Fruit fly (Drosophila melanogaster) whole organism, wandering third instar larva: Measurements from ENCODE around the gene CG44006.

Experiments used
- Abd-B ChIP-seq: fragments of >200 bp; optimal IDR thresholded peaks from 2 replicates; lab custom pipeline; 2017; ENCODE audit warnings: missing biosample characterization, missing genetic modification characterization
- CG32264 ChIP-seq: fragments of 200-800 bp; sonication (Bioruptor generic); optimal IDR thresholded peaks from 2 replicates; lab custom pipeline; 2016; ENCODE audit warnings: missing biosample characterization, missing genetic modification characterization
- CG9705 ChIP-seq: fragments of 200-800 bp; sonication (Bioruptor generic); optimal IDR thresholded peaks from 2 replicates; lab custom pipeline; 2018; ENCODE audit warnings: missing biosample characterization, mild to moderate bottlenecking, missing genetic modification characterization
- CrebA ChIP-seq: fragments of 200-800 bp; sonication (Bioruptor generic); optimal IDR thresholded peaks from 2 replicates; lab custom pipeline; 2016; ENCODE audit warnings: missing biosample characterization, mild to moderate bottlenecking, missing genetic modification characterization, borderline replicate concordance
- Dfd ChIP-seq: fragments of >200 bp; optimal IDR thresholded peaks from 2 replicates; lab custom pipeline; 2017; ENCODE audit warnings: missing biosample characterization, missing genetic modification characterization
- Dif ChIP-seq: fragments of 200-275, 200-300 bp; sonication (Bioruptor generic); optimal IDR thresholded peaks from 2 replicates; lab custom pipeline; 2018; ENCODE audit warnings: missing biosample characterization, missing genetic modification characterization; ENCODE audit not compliant: partially characterized antibody
- GATAd ChIP-seq: sonication (Bioruptor generic); optimal IDR thresholded peaks from 2 replicates; lab custom pipeline; 2016; ENCODE audit warnings: missing biosample characterization, missing genetic modification characterization
- HLH106 ChIP-seq: fragments of 200-800 bp; optimal IDR thresholded peaks from 3 replicates; lab custom pipeline; 2019; ENCODE audit warnings: missing biosample characterization, mild to moderate bottlenecking, missing genetic modification characterization, moderate library complexity
- Hnf4 ChIP-seq: fragments of 200-800 bp; sonication (Bioruptor generic); optimal IDR thresholded peaks from 2 replicates; lab custom pipeline; 2016; ENCODE audit warnings: missing biosample characterization, mild to moderate bottlenecking, missing genetic modification characterization
- Hr78 ChIP-seq: fragments of >200 bp; optimal IDR thresholded peaks from 2 replicates; lab custom pipeline; 2017; ENCODE audit warnings: missing biosample characterization, missing genetic modification characterization
- Hr83 ChIP-seq: fragments of 200-300 bp; sonication (Bioruptor generic); optimal IDR thresholded peaks from 2 replicates; lab custom pipeline; 2016; ENCODE audit warnings: missing biosample characterization, mild to moderate bottlenecking, missing genetic modification characterization, moderate library complexity; ENCODE audit not compliant: poor library complexity, severe bottlenecking
- Jra ChIP-seq: sonication (Bioruptor generic); optimal IDR thresholded peaks from 2 replicates; lab custom pipeline; 2016; ENCODE audit warnings: missing biosample characterization, missing genetic modification characterization
- Mio ChIP-seq: sonication (Bioruptor generic); optimal IDR thresholded peaks from 2 replicates; lab custom pipeline; 2016; ENCODE audit warnings: missing biosample characterization, missing genetic modification characterization
- Myc ChIP-seq: fragments of >200 bp; optimal IDR thresholded peaks from 2 replicates; lab custom pipeline; 2017
- N ChIP-seq: fragments of >200 bp; optimal IDR thresholded peaks from 2 replicates; lab custom pipeline; 2018; ENCODE audit warnings: missing biosample characterization, missing external identifiers, missing genetic modification characterization
- OdsH ChIP-seq: fragments of 200-800 bp; sonication (Bioruptor generic); optimal IDR thresholded peaks from 2 replicates; lab custom pipeline; 2016; ENCODE audit warnings: missing biosample characterization, mild to moderate bottlenecking, missing genetic modification characterization
- Rel ChIP-seq, 2 experiments: fragments of 200-800 bp; sonication (Bioruptor generic) in 1 of 2; optimal IDR thresholded peaks; 2 replicates in 1 of 2; 3 replicates in 1 of 2; lab custom pipeline; 2016 to 2019; ENCODE audit warnings: mild to moderate bottlenecking in 2 of 2, missing biosample characterization in 2 of 2, missing genetic modification characterization in 2 of 2, moderate library complexity in 1 of 2
- Sp1 ChIP-seq: fragments of 200-800 bp; sonication (Bioruptor generic); optimal IDR thresholded peaks from 3 replicates; lab custom pipeline; 2019; ENCODE audit warnings: missing biosample characterization, mild to moderate bottlenecking, missing genetic modification characterization, moderate library complexity
- Vsx2 ChIP-seq: fragments of 200-300, 225-300 bp; sonication (Bioruptor generic); optimal IDR thresholded peaks from 2 replicates; lab custom pipeline; 2018; ENCODE audit warnings: missing biosample characterization, missing genetic modification characterization; ENCODE audit not compliant: partially characterized antibody
- br ChIP-seq: fragments of 200-800 bp; sonication (Bioruptor generic); optimal IDR thresholded peaks from 2 replicates; lab custom pipeline; 2016; ENCODE audit warnings: missing biosample characterization, missing genetic modification characterization
- brk ChIP-seq: fragments of 200-800 bp; sonication (Bioruptor generic); optimal IDR thresholded peaks from 2 replicates; lab custom pipeline; 2016; ENCODE audit warnings: missing biosample characterization, mild to moderate bottlenecking, missing genetic modification characterization
- dl ChIP-seq, 2 experiments: fragments of 175-275, 200-275 bp in 1 of 2; fragments of 200-275 bp in 1 of 2; sonication (Bioruptor generic); optimal IDR thresholded peaks; lab custom pipeline; 2018; ENCODE audit warnings: mild to moderate bottlenecking in 2 of 2, missing biosample characterization in 2 of 2, missing genetic modification characterization in 2 of 2, moderate library complexity in 2 of 2; ENCODE audit not compliant: partially characterized antibody in 2 of 2, insufficient read depth in 1 of 2
- dmrt93B ChIP-seq: fragments of 200-800 bp; sonication (Bioruptor generic); optimal IDR thresholded peaks from 2 replicates; lab custom pipeline; 2018; ENCODE audit warnings: missing biosample characterization, mild to moderate bottlenecking, missing genetic modification characterization
- dsf ChIP-seq: sonication (Bioruptor generic); optimal IDR thresholded peaks from 2 replicates; lab custom pipeline; 2016; ENCODE audit warnings: missing biosample characterization, missing genetic modification characterization, borderline replicate concordance
- ey ChIP-seq: fragments of 200-800 bp; sonication (Bioruptor generic); optimal IDR thresholded peaks from 2 replicates; lab custom pipeline; 2016; ENCODE audit warnings: missing biosample characterization, missing genetic modification characterization
- foxo ChIP-seq, 2 experiments: fragments of 200-800 bp; sonication (Bioruptor generic); optimal IDR thresholded peaks; 2 replicates in 1 of 2; 3 replicates in 1 of 2; lab custom pipeline; 2016 to 2017; ENCODE audit warnings: missing biosample characterization in 2 of 2, missing genetic modification characterization in 2 of 2
- fru ChIP-seq: fragments of 200-800 bp; sonication (Bioruptor generic); optimal IDR thresholded peaks from 3 replicates; lab custom pipeline; 2016; ENCODE audit warnings: missing biosample characterization, mild to moderate bottlenecking, missing genetic modification characterization
- h ChIP-seq: fragments of 200-800 bp; sonication (Bioruptor generic); optimal IDR thresholded peaks from 3 replicates; lab custom pipeline; 2016; ENCODE audit warnings: missing biosample characterization, mild to moderate bottlenecking, missing genetic modification characterization
- jim ChIP-seq: fragments of 175-275, 200-325 bp; sonication (Bioruptor generic); optimal IDR thresholded peaks from 2 replicates; lab custom pipeline; 2016; ENCODE audit warnings: missing biosample characterization, mild to moderate bottlenecking, missing genetic modification characterization
- lola ChIP-seq: fragments of >200 bp; optimal IDR thresholded peaks from 2 replicates; lab custom pipeline; 2017; ENCODE audit warnings: missing biosample characterization, missing genetic modification characterization
- pan ChIP-seq: fragments of >200 bp; optimal IDR thresholded peaks from 2 replicates; lab custom pipeline; 2017
- psq ChIP-seq: fragments of 200-800 bp; sonication (Bioruptor generic); optimal IDR thresholded peaks from 3 replicates; lab custom pipeline; 2017; ENCODE audit warnings: missing biosample characterization, mild to moderate bottlenecking, missing genetic modification characterization, moderate library complexity
- rgr ChIP-seq: fragments of 200-800 bp; sonication (Bioruptor generic); optimal IDR thresholded peaks from 3 replicates; lab custom pipeline; 2016; ENCODE audit warnings: missing biosample characterization, mild to moderate bottlenecking, missing genetic modification characterization
- sage ChIP-seq: fragments of 200-800 bp; sonication (Bioruptor generic); optimal IDR thresholded peaks from 2 replicates; lab custom pipeline; 2016; ENCODE audit warnings: missing biosample characterization, mild to moderate bottlenecking, missing genetic modification characterization
- sv ChIP-seq: fragments of 200-800 bp; sonication (Bioruptor generic); optimal IDR thresholded peaks from 3 replicates; lab custom pipeline; 2016; ENCODE audit warnings: missing biosample characterization, missing genetic modification characterization
- tai ChIP-seq: sonication (Bioruptor generic); optimal IDR thresholded peaks from 2 replicates; lab custom pipeline; 2016; ENCODE audit warnings: missing biosample characterization, missing genetic modification characterization
- usp ChIP-seq: fragments of >200 bp; optimal IDR thresholded peaks from 2 replicates; lab custom pipeline; 2017; ENCODE audit warnings: missing biosample characterization, missing genetic modification characterization
- woc ChIP-seq: sonication (Bioruptor generic); optimal IDR thresholded peaks from 2 replicates; lab custom pipeline; 2016; ENCODE audit warnings: missing biosample characterization, mild to moderate bottlenecking, missing genetic modification characterization

CG44006 gene

DNA sequence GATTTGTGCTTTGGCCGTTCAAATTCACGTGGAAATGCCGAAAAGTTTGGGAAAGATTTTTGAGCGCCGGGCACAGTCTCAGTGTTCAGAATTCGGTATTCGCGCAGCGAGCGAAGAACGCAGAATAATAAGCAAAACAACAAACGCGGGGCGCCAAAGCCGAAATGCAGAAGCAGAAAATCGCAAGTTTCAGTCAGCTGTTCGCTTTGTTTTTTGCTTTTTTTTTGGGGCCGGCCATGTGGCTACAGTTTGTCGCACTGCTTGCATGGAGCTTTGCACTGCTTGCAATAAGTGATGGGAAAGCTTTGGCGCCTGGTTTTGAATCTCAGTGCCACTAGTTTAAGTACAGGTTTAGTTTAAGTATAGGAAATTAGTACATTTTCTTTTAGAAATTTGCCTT lies 44.0 kb downstream of the CG44006 start:
- TF ChIP-seq Hnf4: no peak
- no peak for TF ChIP-seq Abd-B
- TF ChIP-seq Sp1 (GFP tag; lab: Kevin White, UChicago): peak; percentile 57
- no peak for TF ChIP-seq woc
- TF ChIP-seq Rel (GFP tag; optimal IDR thresholded peaks at IDR 0.05; lab: Kevin White, UChicago): no peak
- TF ChIP-seq Rel (tag; optimal IDR thresholded peaks at IDR 0.05; lab: Kevin White, UChicago): peak; percentile 49
- peak; percentile 7 for TF ChIP-seq dl (GFP tag; optimal IDR thresholded peaks at IDR 0.05; lab: Kevin White, UChicago; ENCODE audit: insufficient read depth in 1 of 2, partially characterized antibody in 2 of 2)
- TF ChIP-seq br (GFP tag; lab: Kevin White, UChicago): peak; percentile 5
- no peak for TF ChIP-seq rgr
- TF ChIP-seq GATAd (GFP tag; lab: Kevin White, UChicago): no peak
- no peak for TF ChIP-seq foxo (GFP tag; optimal IDR thresholded peaks at IDR 0.05; lab: Kevin White, UChicago)
- TF ChIP-seq ey (GFP tag; lab: Kevin White, UChicago): no peak
- no peak for TF ChIP-seq sv
- TF ChIP-seq Jra (GFP tag; lab: Kevin White, UChicago): no peak
- no peak for TF ChIP-seq Vsx2
- TF ChIP-seq OdsH (GFP tag; lab: Kevin White, UChicago): no peak
- no peak for TF ChIP-seq Hr78 (GFP tag; lab: Kevin White, UChicago)
- no peak for TF ChIP-seq HLH106 (tag; lab: Kevin White, UChicago)
- TF ChIP-seq N (GFP tag; lab: Kevin White, UChicago): peak; percentile 66
- peak; percentile 32 for TF ChIP-seq CrebA (GFP tag; lab: Kevin White, UChicago)
- TF ChIP-seq Dfd (GFP tag; lab: Kevin White, UChicago): no peak
- no peak for TF ChIP-seq Hr83 (GFP tag; lab: Kevin White, UChicago)
- TF ChIP-seq dmrt93B (GFP tag; lab: Kevin White, UChicago): no peak
- no peak for TF ChIP-seq CG32264
- no peak for TF ChIP-seq usp (GFP tag; lab: Kevin White, UChicago)
- peak; percentile 48 for TF ChIP-seq Myc (lab: Kevin White, UChicago)
- TF ChIP-seq lola (GFP tag; lab: Kevin White, UChicago): peak; percentile 100
- no peak for TF ChIP-seq Mio (GFP tag; lab: Kevin White, UChicago)
- TF ChIP-seq tai (GFP tag; lab: Kevin White, UChicago): no peak
- peak; percentile 88 for TF ChIP-seq jim (GFP tag; lab: Kevin White, UChicago)
- TF ChIP-seq CG9705: no peak
- TF ChIP-seq fru (GFP tag; lab: Kevin White, UChicago): no peak
- no peak for TF ChIP-seq pan (lab: Kevin White, UChicago)
- TF ChIP-seq h (GFP tag; lab: Kevin White, UChicago): peak; percentile 28
- no peak for TF ChIP-seq dsf (GFP tag; lab: Kevin White, UChicago)
- no peak for TF ChIP-seq sage (GFP tag; lab: Kevin White, UChicago)
- TF ChIP-seq psq (GFP tag; lab: Kevin White, UChicago): peak; percentile 57
- no peak for TF ChIP-seq Dif (GFP tag; lab: Kevin White, UChicago)
- TF ChIP-seq brk (GFP tag; lab: Kevin White, UChicago): no peak
- TF ChIP-seq, all 38 proteins: peak for 11

DNA sequence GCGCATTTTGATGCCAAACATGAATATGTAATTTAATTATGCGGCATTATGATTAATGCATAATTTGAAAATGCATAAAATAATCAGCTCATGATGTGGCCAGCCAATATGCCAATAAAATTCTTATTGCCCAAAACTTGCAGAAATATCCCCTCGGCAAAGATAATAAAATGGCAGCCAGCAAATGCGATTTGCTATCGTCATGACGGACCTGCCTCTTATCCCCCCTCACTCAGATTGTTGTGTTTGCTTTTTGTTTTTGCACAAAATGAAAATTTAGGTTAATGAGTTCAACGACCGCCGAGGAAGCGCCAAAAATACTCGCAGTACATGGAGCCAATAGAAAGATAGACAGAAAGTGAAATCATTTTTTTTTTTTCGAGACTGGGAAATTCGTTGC lies 45.4 kb downstream of the CG44006 start:
- no peak for TF ChIP-seq GATAd (GFP tag; lab: Kevin White, UChicago)
- TF ChIP-seq CrebA (GFP tag; lab: Kevin White, UChicago): no peak
- no peak for TF ChIP-seq Rel (GFP tag; optimal IDR thresholded peaks at IDR 0.05; lab: Kevin White, UChicago)
- peak; percentile 86 for TF ChIP-seq Rel (tag; optimal IDR thresholded peaks at IDR 0.05; lab: Kevin White, UChicago)
- TF ChIP-seq Hr78 (GFP tag; lab: Kevin White, UChicago): no peak
- no peak for TF ChIP-seq Jra (GFP tag; lab: Kevin White, UChicago)

DNA sequence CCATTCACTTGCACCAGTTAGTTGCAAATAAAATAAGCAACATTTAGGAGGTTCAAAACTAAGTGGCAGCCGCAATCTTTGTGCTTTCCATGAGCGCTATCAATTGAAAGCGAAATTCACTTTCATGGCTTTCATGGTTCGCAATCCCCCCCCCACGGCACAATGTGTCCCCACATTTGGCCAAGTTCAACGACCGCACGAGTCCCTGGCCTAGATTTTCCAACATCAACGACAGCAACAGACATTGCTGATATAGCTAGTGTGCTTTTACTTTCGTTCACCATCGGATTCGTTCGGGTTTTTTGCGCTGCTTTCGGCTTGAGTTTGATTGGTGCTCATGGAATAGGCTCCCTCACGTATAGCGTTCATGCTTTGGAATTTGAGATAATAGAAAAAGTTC lies 46.3 kb downstream of the CG44006 start:
- TF ChIP-seq Rel (GFP tag; optimal IDR thresholded peaks at IDR 0.05; lab: Kevin White, UChicago): no peak
- TF ChIP-seq Rel (tag; optimal IDR thresholded peaks at IDR 0.05; lab: Kevin White, UChicago): peak; percentile 88
- peak; percentile 19 for TF ChIP-seq br (GFP tag; lab: Kevin White, UChicago)
- TF ChIP-seq pan (lab: Kevin White, UChicago): no peak
- TF ChIP-seq Sp1 (GFP tag; lab: Kevin White, UChicago): peak; percentile 3
